Fruit fly (Drosophila melanogaster): ENCODE data around the gene Sik2.

Gene Sik2

dm6 chrX:2083109-2083508 lies 21.4 kb upstream of the Sik2 start:
- no peak for TF ChIP-seq pan (optimal IDR thresholded peaks at IDR 0.05)

dm6 chrX:2081848-2082365 lies 20.2 kb upstream of the Sik2 start:
- TF ChIP-seq CG8478 (optimal IDR thresholded peaks at IDR 0.05): no peak
- no peak for TF ChIP-seq usp (GFP tag; optimal IDR thresholded peaks at IDR 0.05)
- TF ChIP-seq psq (optimal IDR thresholded peaks at IDR 0.05): no peak
- TF ChIP-seq EcR (GFP tag; optimal IDR thresholded peaks at IDR 0.05): no peak
- TF ChIP-seq Dll (optimal IDR thresholded peaks at IDR 0.05): no peak
- TF ChIP-seq pan (optimal IDR thresholded peaks at IDR 0.05): no peak

DNA sequence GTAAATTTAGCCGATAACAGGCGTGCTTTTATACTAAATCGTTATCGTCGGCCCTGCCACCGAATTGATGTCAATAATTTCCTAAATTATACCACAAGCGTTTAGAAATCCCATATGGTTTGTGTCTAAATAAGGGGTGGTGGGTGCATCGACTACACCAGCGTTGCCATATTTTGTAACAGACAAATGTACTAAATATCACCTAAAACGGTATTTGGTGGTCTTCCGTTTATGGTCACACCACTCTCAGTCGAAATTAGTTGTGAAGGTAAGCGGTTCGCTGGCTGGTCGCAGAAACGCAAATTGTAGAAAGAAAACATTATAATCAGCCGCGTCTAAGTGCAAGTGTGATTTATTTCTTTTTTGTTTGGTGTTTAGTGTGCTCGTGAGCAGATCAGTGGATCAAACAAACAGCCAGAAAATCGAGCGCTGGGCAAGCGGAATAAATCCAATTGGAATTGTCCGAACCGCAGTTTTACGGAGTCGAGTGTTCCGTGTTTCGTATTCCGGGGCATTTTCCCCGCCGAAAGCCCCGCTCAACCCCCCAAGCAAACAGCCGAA lies 18.7 kb upstream of the Sik2 start, which contains the start of the genes CG16903 and Unc-76:
Gene CG16903 (minus strand): TSS at position 39 of the 561 bp plus-strand sequence.
Gene Unc-76 (plus strand): TSS at position 244 of the 561 bp plus-strand sequence.
- TF ChIP-seq pan (optimal IDR thresholded peaks at IDR 0.05): no peak
- TF ChIP-seq psq (optimal IDR thresholded peaks at IDR 0.05): no peak

- TF ChIP-seq psq (optimal IDR thresholded peaks at IDR 0.05) (no peak), pan (optimal IDR thresholded peaks at IDR 0.05) (no peak), Dll (optimal IDR thresholded peaks at IDR 0.05) (no peak)
These were observed 15.0 kb upstream of the Sik2 start, which contains the start of gene CG4025 for dm6 chrX:2076412-2077357. Gene CG4025, plus strand, starts transcription at chrX:2076966.

- TF ChIP-seq usp (GFP tag; optimal IDR thresholded peaks at IDR 0.05) (no peak), Dll (optimal IDR thresholded peaks at IDR 0.05) (no peak), pan (optimal IDR thresholded peaks at IDR 0.05) (no peak), EcR (GFP tag; optimal IDR thresholded peaks at IDR 0.05) (no peak), CG8478 (optimal IDR thresholded peaks at IDR 0.05) (no peak), psq (optimal IDR thresholded peaks at IDR 0.05) (no peak)
These were observed 14.2 kb upstream of the Sik2 start, which contains the start of gene CG4045 for dm6 chrX:2075846-2076377. Gene CG4045, minus strand, starts transcription at chrX:2075900.

dm6 chrX:2073325-2073724 lies 11.6 kb upstream of the Sik2 start, which contains the start of gene CG4199:
Gene CG4199, minus strand, starts transcription at chrX:2073483.
- no peak for TF ChIP-seq CG8478 (optimal IDR thresholded peaks at IDR 0.05)
- no peak for TF ChIP-seq Dll (optimal IDR thresholded peaks at IDR 0.05)
- no peak for TF ChIP-seq psq (optimal IDR thresholded peaks at IDR 0.05)
- TF ChIP-seq EcR (GFP tag; optimal IDR thresholded peaks at IDR 0.05): no peak
- TF ChIP-seq usp (GFP tag; optimal IDR thresholded peaks at IDR 0.05): no peak
- TF ChIP-seq pan (optimal IDR thresholded peaks at IDR 0.05): no peak

- TF ChIP-seq Dll (optimal IDR thresholded peaks at IDR 0.05) (peak; percentile 66), EcR (GFP tag; optimal IDR thresholded peaks at IDR 0.05) (no peak)
These were observed 10.4 kb upstream of the Sik2 start, which contains the start of gene Rtca for dm6 chrX:2071878-2072817. Gene Rtca, plus strand, starts transcription at chrX:2072413.

DNA sequence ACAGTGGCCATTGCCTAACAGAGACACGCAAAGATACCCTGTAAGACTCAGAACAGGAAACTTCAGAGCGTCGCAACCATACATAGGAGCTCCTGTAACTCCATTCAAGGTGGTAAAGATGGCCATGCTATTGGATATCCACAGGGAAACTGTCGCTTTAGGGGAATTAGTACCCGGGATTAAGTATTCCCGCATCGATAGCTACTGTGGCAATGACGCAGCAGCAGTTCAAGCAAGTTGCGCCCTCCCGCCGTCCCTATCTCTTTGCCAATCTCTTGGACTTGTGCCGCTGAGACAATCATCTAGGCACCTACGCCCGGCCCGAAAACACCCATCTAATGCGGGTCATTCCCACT lies 9.0 kb upstream of the Sik2 start:
- TF ChIP-seq CG8478 (optimal IDR thresholded peaks at IDR 0.05): no peak
- TF ChIP-seq Dll (optimal IDR thresholded peaks at IDR 0.05): no peak
- TF ChIP-seq psq (optimal IDR thresholded peaks at IDR 0.05): no peak
- no peak for TF ChIP-seq usp (GFP tag; optimal IDR thresholded peaks at IDR 0.05)
- TF ChIP-seq pan (optimal IDR thresholded peaks at IDR 0.05): no peak
- no peak for TF ChIP-seq EcR (GFP tag; optimal IDR thresholded peaks at IDR 0.05)

- TF ChIP-seq pan (optimal IDR thresholded peaks at IDR 0.05) (no peak), Dll (optimal IDR thresholded peaks at IDR 0.05) (no peak), CG8478 (optimal IDR thresholded peaks at IDR 0.05) (no peak), usp (GFP tag; optimal IDR thresholded peaks at IDR 0.05) (no peak), EcR (GFP tag; optimal IDR thresholded peaks at IDR 0.05) (no peak), psq (optimal IDR thresholded peaks at IDR 0.05) (no peak)
These were observed 8.3 kb upstream of the Sik2 start for dm6 chrX:2069787-2070707.

DNA sequence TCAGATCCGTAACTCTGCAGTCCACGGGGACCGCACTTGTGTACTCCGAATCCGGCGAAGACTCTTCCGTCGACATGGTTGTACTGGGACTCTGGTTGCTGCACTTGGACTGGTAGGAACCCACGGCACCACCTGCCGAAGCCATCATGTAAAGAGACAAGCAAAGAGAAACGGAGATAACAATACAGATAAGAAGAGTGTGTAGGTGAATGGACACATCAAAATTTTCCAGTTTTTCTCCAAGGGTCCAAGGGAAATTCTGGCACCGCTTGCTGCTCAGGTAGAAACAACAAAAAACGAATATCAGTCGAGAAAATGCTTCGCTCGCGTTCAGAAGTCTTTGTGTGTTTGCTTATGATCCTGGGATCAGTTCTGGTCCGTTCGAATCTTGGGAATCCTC lies 6.6 kb upstream of the Sik2 start, which contains the start of gene CG4194:
Gene CG4194 (plus strand): TSS at position 301 of the 400 bp plus-strand sequence.
- TF ChIP-seq CG8478 (optimal IDR thresholded peaks at IDR 0.05) (no peak), usp (GFP tag; optimal IDR thresholded peaks at IDR 0.05) (no peak), psq (optimal IDR thresholded peaks at IDR 0.05) (no peak), EcR (GFP tag; optimal IDR thresholded peaks at IDR 0.05) (no peak), Dll (optimal IDR thresholded peaks at IDR 0.05) (no peak), pan (optimal IDR thresholded peaks at IDR 0.05) (no peak)
